Worm (Caenorhabditis elegans) whole organism, L2 larva: ENCODE data around the gene her-1.

Experiments
- C34F6.9 ChIP-seq: fragments of 150-350 bp; optimal IDR thresholded peaks from 2 replicates; lab custom pipeline; 2014; ENCODE audit warnings: missing biosample characterization, missing genetic modification characterization
- R02D3.7 ChIP-seq: fragments of 150-350 bp; optimal IDR thresholded peaks from 2 replicates; lab custom pipeline; 2014; ENCODE audit warnings: missing biosample characterization, missing genetic modification characterization
- Y55F3AM.14 ChIP-seq: fragments of 200-800 bp; sonication (Bioruptor generic); optimal IDR thresholded peaks from 2 replicates; lab custom pipeline; 2018; ENCODE audit warnings: mild to moderate bottlenecking, missing genetic modification characterization, missing compliant biosample characterization
- ZK546.5 ChIP-seq: sonication (generic microtip); optimal IDR thresholded peaks from 2 replicates; lab custom pipeline; 2017; ENCODE audit warnings: missing biosample characterization, missing genetic modification characterization
- ama-1 ChIP-seq: fragments of 150-350 bp; optimal IDR thresholded peaks from 2 replicates; lab custom pipeline; 2018; ENCODE audit warnings: inconsistent platforms
- blmp-1 ChIP-seq: sonication (generic microtip); optimal IDR thresholded peaks from 2 replicates; lab custom pipeline; 2017; ENCODE audit warnings: missing genetic modification characterization, mild to moderate bottlenecking, missing compliant biosample characterization, antibody characterized with exemption, moderate library complexity; ENCODE audit not compliant: insufficient read depth
- ceh-16 ChIP-seq: fragments of 150-350 bp; optimal IDR thresholded peaks from 2 replicates; lab custom pipeline; 2014; ENCODE audit warnings: missing biosample characterization, missing genetic modification characterization
- ceh-82 ChIP-seq: fragments of 150-350 bp; optimal IDR thresholded peaks from 2 replicates; lab custom pipeline; 2014; ENCODE audit warnings: missing biosample characterization, missing genetic modification characterization
- crh-2 ChIP-seq: sonication (generic microtip); optimal IDR thresholded peaks from 2 replicates; lab custom pipeline; 2017; ENCODE audit warnings: missing biosample characterization, missing genetic modification characterization
- dmd-4 ChIP-seq: sonication (generic microtip); optimal IDR thresholded peaks from 2 replicates; lab custom pipeline; 2017; ENCODE audit warnings: missing biosample characterization, missing genetic modification characterization
- egl-27 ChIP-seq: sonication (generic microtip); optimal IDR thresholded peaks from 3 replicates; lab custom pipeline; 2017; ENCODE audit warnings: missing biosample characterization, missing genetic modification reagents, missing genetic modification characterization
- fos-1 ChIP-seq: fragments of 150-350 bp; optimal IDR thresholded peaks from 2 replicates; lab custom pipeline; 2014; ENCODE audit warnings: missing biosample characterization, missing genetic modification characterization
- lin-11 ChIP-seq: fragments of 150-350 bp; sonication (generic microtip); optimal IDR thresholded peaks from 2 replicates; lab custom pipeline; 2014; ENCODE audit warnings: missing biosample characterization, missing genetic modification characterization, inconsistent platforms, mixed read lengths
- lin-13 ChIP-seq: fragments of 150-350 bp; optimal IDR thresholded peaks from 2 replicates; lab custom pipeline; 2014; ENCODE audit warnings: missing biosample characterization, missing genetic modification reagents, missing genetic modification characterization
- lin-39 ChIP-seq: fragments of 150-350 bp; optimal IDR thresholded peaks from 2 replicates; lab custom pipeline; 2014; ENCODE audit warnings: missing biosample characterization, missing genetic modification reagents, missing genetic modification characterization
- lsy-2 ChIP-seq, 2 experiments: fragments of 150-350 bp in 1 of 2; sonication (generic microtip) in 1 of 2; optimal IDR thresholded peaks; 2 replicates each; lab custom pipeline; 2014 to 2017; ENCODE audit warnings: missing biosample characterization in 2 of 2, missing genetic modification characterization in 2 of 2
- mab-5 ChIP-seq: fragments of 150-350 bp; optimal IDR thresholded peaks from 2 replicates; lab custom pipeline; 2014; ENCODE audit warnings: missing biosample characterization, missing genetic modification characterization
- mbf-1 ChIP-seq: sonication (generic microtip); optimal IDR thresholded peaks from 2 replicates; lab custom pipeline; 2017; ENCODE audit warnings: missing biosample characterization, missing genetic modification characterization
- mdl-1 ChIP-seq, 2 experiments: fragments of 150-350 bp in 1 of 2; sonication (generic microtip) in 1 of 2; optimal IDR thresholded peaks; 2 replicates each; lab custom pipeline; 2017; ENCODE audit warnings: missing biosample characterization in 2 of 2, missing genetic modification characterization in 2 of 2
- nhr-10 ChIP-seq: sonication (generic microtip); optimal IDR thresholded peaks from 2 replicates; lab custom pipeline; 2017; ENCODE audit warnings: missing biosample characterization, missing genetic modification characterization
- nhr-11 ChIP-seq: fragments of 150-350 bp; optimal IDR thresholded peaks from 2 replicates; lab custom pipeline; 2014; ENCODE audit warnings: missing biosample characterization, missing genetic modification characterization
- nhr-12 ChIP-seq: fragments of 150-350 bp; optimal IDR thresholded peaks from 2 replicates; lab custom pipeline; 2014; ENCODE audit warnings: missing biosample characterization, missing genetic modification characterization
- nhr-21 ChIP-seq: fragments of 150-350 bp; optimal IDR thresholded peaks from 2 replicates; lab custom pipeline; 2014; ENCODE audit warnings: missing biosample characterization, missing genetic modification characterization
- nhr-23 ChIP-seq: fragments of 150-350 bp; optimal IDR thresholded peaks from 2 replicates; lab custom pipeline; 2014; ENCODE audit warnings: missing biosample characterization, missing genetic modification reagents, missing genetic modification characterization
- nhr-237 ChIP-seq: fragments of 150-350 bp; optimal IDR thresholded peaks from 2 replicates; lab custom pipeline; 2014; ENCODE audit warnings: missing biosample characterization, missing genetic modification characterization
- nhr-6 ChIP-seq: fragments of 150-350 bp; optimal IDR thresholded peaks from 2 replicates; lab custom pipeline; 2014; ENCODE audit warnings: missing biosample characterization, missing genetic modification characterization
- nhr-77 ChIP-seq: fragments of 150-350 bp; optimal IDR thresholded peaks from 2 replicates; lab custom pipeline; 2014; ENCODE audit warnings: missing biosample characterization, missing genetic modification characterization
- peb-1 ChIP-seq: fragments of 150-350 bp; optimal IDR thresholded peaks from 2 replicates; lab custom pipeline; 2014; ENCODE audit warnings: missing biosample characterization, missing genetic modification characterization
- sem-4 ChIP-seq: fragments of 150-350 bp; optimal IDR thresholded peaks from 2 replicates; lab custom pipeline; 2014; ENCODE audit warnings: missing biosample characterization, missing genetic modification reagents, missing genetic modification characterization
- skn-1 ChIP-seq: sonication (generic microtip); optimal IDR thresholded peaks from 2 replicates; lab custom pipeline; 2017; ENCODE audit warnings: missing biosample characterization, missing genetic modification characterization
- sma-3 ChIP-seq: sonication (generic microtip); optimal IDR thresholded peaks from 2 replicates; lab custom pipeline; 2016; ENCODE audit warnings: missing genetic modification reagents, missing genetic modification characterization, missing compliant biosample characterization
- sma-9 ChIP-seq, 2 experiments: fragments of 150-350 bp in 1 of 2; sonication (generic microtip) in 1 of 2; optimal IDR thresholded peaks; 2 replicates each; lab custom pipeline; 2014 to 2016; ENCODE audit warnings: missing genetic modification characterization in 2 of 2, mild to moderate bottlenecking in 1 of 2, missing biosample characterization in 1 of 2, missing compliant biosample characterization in 1 of 2, missing genetic modification reagents in 1 of 2, moderate library complexity in 1 of 2
- snpc-4 ChIP-seq: fragments of 150-350 bp; optimal IDR thresholded peaks from 2 replicates; lab custom pipeline; 2014; ENCODE audit warnings: missing biosample characterization, missing genetic modification characterization
- zag-1 ChIP-seq: fragments of 150-350 bp; optimal IDR thresholded peaks from 2 replicates; lab custom pipeline; 2014; ENCODE audit warnings: missing biosample characterization, missing genetic modification characterization
- ztf-1 ChIP-seq: fragments of 200-800 bp; sonication (Bioruptor generic); conservative IDR thresholded peaks from 2 replicates; pipeline ENCODE4 v1.3.6; 2022; ENCODE audit warnings: missing genetic modification characterization, missing compliant biosample characterization
- ztf-11 ChIP-seq: sonication (generic microtip); optimal IDR thresholded peaks from 2 replicates; lab custom pipeline; 2017; ENCODE audit warnings: missing biosample characterization, missing genetic modification characterization
- ztf-4 ChIP-seq: fragments of 150-350 bp; optimal IDR thresholded peaks from 2 replicates; lab custom pipeline; 2014; ENCODE audit warnings: missing biosample characterization, missing genetic modification characterization

her-1 gene

DNA sequence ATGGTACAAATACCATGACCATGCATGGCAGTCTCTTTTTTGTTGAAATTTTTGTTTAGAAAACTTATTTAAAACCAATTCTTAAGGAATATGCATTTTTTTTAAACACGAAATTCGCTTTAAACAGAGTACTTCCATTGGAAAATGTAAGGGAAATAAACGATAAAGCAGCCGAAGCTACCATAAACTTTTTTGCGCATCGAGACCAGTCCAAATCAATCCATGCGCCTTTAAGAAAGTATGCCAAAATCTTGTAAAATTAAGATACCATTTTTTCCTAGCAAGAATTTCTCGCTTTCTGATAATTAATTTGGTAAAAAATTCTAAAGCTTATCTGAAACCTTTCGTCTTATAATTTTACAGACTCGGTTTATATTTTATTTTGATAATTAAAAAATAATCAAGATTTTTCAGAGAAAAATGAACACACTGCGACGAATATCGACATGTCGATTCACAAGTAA lies 4.1 kb upstream of the her-1 start, which contains the start of gene ZK287.7:
TSS of gene ZK287.7 (plus strand) at position 414 of the 464 bp plus-strand sequence.
- no peak for TF ChIP-seq mdl-1 (tag; optimal IDR thresholded peaks at IDR 0.05; lab: Kevin White, UChicago)
- TF ChIP-seq ztf-4: no peak

- no peak for TF ChIP-seq nhr-21 (tag; lab: Kevin White, UChicago)
- no peak for TF ChIP-seq Y55F3AM.14
- TF ChIP-seq lin-13: no peak
- no peak for TF ChIP-seq dmd-4 (tag; lab: Kevin White, UChicago)
- TF ChIP-seq lin-39 (tag; lab: Kevin White, UChicago): no peak
- TF ChIP-seq egl-27 (tag; lab: Kevin White, UChicago): no peak
- TF ChIP-seq nhr-237 (tag; lab: Kevin White, UChicago): no peak
- no peak for TF ChIP-seq lin-11
- TF ChIP-seq nhr-23 (tag; lab: Kevin White, UChicago): no peak
- no peak for TF ChIP-seq nhr-12 (tag; lab: Kevin White, UChicago)
- TF ChIP-seq nhr-77 (tag; lab: Kevin White, UChicago): no peak
- no peak for TF ChIP-seq ztf-1 (GFP tag; lab: Robert Waterston, UW)
- no peak for TF ChIP-seq ceh-82 (tag; lab: Kevin White, UChicago)
- TF ChIP-seq ztf-11 (tag; lab: Kevin White, UChicago): no peak
- no peak for TF ChIP-seq skn-1
Observed at ce11 chrV:9699216-9699615, 2.4 kb downstream of the her-1 start.

- TF ChIP-seq fos-1 (peak; percentile 50), nhr-6 (tag; lab: Kevin White, UChicago) (no peak)
Observed at ce11 chrV:9701861-9702260, 5.0 kb downstream of the her-1 start.

DNA sequence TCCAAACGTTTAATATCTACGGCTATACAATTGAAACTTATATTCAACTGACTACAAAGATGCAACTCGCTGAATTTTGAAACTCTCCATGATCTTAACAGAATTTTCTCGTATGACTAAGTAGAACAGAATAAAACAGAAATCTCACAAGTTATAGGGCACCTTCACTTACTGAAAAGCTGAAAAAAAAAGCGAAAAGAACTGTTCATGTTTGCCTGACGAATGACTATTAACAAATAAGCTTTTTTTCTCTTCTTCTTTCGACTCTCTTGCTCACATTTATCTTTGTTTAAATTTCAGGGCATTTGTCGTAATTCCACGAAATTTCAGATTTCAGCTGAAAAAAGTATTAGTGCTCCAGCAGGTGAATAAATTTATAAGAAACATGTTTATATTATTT lies 5.9 kb downstream of the her-1 start, which contains the start of gene xbx-6:
TSS of gene xbx-6 (plus strand) at position 301 of the 400 bp plus-strand sequence.
- TF ChIP-seq peb-1 (tag; lab: Kevin White, UChicago) (no peak), mbf-1 (tag; lab: Kevin White, UChicago) (no peak), R02D3.7 (tag; lab: Kevin White, UChicago) (no peak), sma-9 (GFP tag; optimal IDR thresholded peaks at IDR 0.05; lab: Kevin White, UChicago) (no peak), sma-9 (tag; optimal IDR thresholded peaks at IDR 0.05; lab: Kevin White, UChicago) (no peak), nhr-6 (tag; lab: Kevin White, UChicago) (no peak), nhr-11 (no peak), snpc-4 (tag; lab: Kevin White, UChicago) (no peak), dmd-4 (tag; lab: Kevin White, UChicago) (no peak), mab-5 (tag; lab: Kevin White, UChicago) (no peak), nhr-237 (tag; lab: Kevin White, UChicago) (no peak), Y55F3AM.14 (no peak), sem-4 (tag; lab: Kevin White, UChicago) (no peak), ama-1 (lab: Kevin White, UChicago) (no peak), ceh-16 (tag; lab: Kevin White, UChicago) (no peak), blmp-1 (no peak), sma-3 (GFP tag; lab: Kevin White, UChicago) (no peak), C34F6.9 (tag; lab: Kevin White, UChicago) (no peak), lin-11 (no peak), fos-1 (no peak), zag-1 (tag; lab: Kevin White, UChicago) (no peak)

ce11 chrV:9703549-9703948 lies 6.7 kb downstream of the her-1 start:
- no peak for TF ChIP-seq egl-27 (tag; lab: Kevin White, UChicago)
- TF ChIP-seq ztf-1 (GFP tag; lab: Robert Waterston, UW): no peak
- TF ChIP-seq lsy-2 (tag; optimal IDR thresholded peaks at IDR 0.05; lab: Kevin White, UChicago): no peak
- no peak for TF ChIP-seq skn-1
- no peak for TF ChIP-seq dmd-4 (tag; lab: Kevin White, UChicago)
- TF ChIP-seq mbf-1 (tag; lab: Kevin White, UChicago): no peak
- no peak for TF ChIP-seq blmp-1
- no peak for TF ChIP-seq ama-1 (lab: Kevin White, UChicago)
- TF ChIP-seq nhr-10 (tag; lab: Kevin White, UChicago): no peak
- no peak for TF ChIP-seq nhr-237 (tag; lab: Kevin White, UChicago)
- TF ChIP-seq ztf-4: no peak
- no peak for TF ChIP-seq C34F6.9 (tag; lab: Kevin White, UChicago)
- no peak for TF ChIP-seq mdl-1 (tag; optimal IDR thresholded peaks at IDR 0.05; lab: Kevin White, UChicago)
- TF ChIP-seq zag-1 (tag; lab: Kevin White, UChicago): no peak
- no peak for TF ChIP-seq ZK546.5 (tag; lab: Kevin White, UChicago)
- no peak for TF ChIP-seq snpc-4 (tag; lab: Kevin White, UChicago)
- no peak for TF ChIP-seq crh-2 (tag; lab: Kevin White, UChicago)
- TF ChIP-seq nhr-23 (tag; lab: Kevin White, UChicago): no peak
